Fruit fly (Drosophila melanogaster): ENCODE measurements around the gene tHMG1.
A peak's percentile ranks its signal among the peaks of the same experiment; 100 is the strongest.

- TF ChIP-seq br (GFP tag; optimal IDR thresholded peaks at IDR 0.05) (peak; percentile 43), lola (GFP tag; optimal IDR thresholded peaks at IDR 0.05) (no peak), Myc (optimal IDR thresholded peaks at IDR 0.05) (no peak), usp (GFP tag; optimal IDR thresholded peaks at IDR 0.05) (no peak), Mio (GFP tag; optimal IDR thresholded peaks at IDR 0.05) (no peak), Abd-B (GFP tag; optimal IDR thresholded peaks at IDR 0.05) (no peak), CG32264 (GFP tag; optimal IDR thresholded peaks at IDR 0.05) (peak; percentile 74), dsf (GFP tag; optimal IDR thresholded peaks at IDR 0.05; ENCODE audit: borderline replicate concordance) (no peak), h (GFP tag; optimal IDR thresholded peaks at IDR 0.05) (peak; percentile 76), fru (GFP tag; optimal IDR thresholded peaks at IDR 0.05) (peak; percentile 83), psq (GFP tag; optimal IDR thresholded peaks at IDR 0.05) (no peak), brk (GFP tag; optimal IDR thresholded peaks at IDR 0.05) (no peak), N (GFP tag; optimal IDR thresholded peaks at IDR 0.05) (no peak), Rel (GFP tag; optimal IDR thresholded peaks at IDR 0.05) (peak; percentile 65), Rel (tag; optimal IDR thresholded peaks at IDR 0.05) (peak; percentile 96)
These were observed 44.3 kb upstream of the tHMG1 start, which contains the start of gene CG34288 for dm6 chr3R:22447195-22447873.
